Worm (Caenorhabditis elegans): ENCODE data around the gene T24F1.4.
A peak's percentile ranks its signal among the peaks of the same experiment; 100 is the strongest.

T24F1.4 gene

DNA sequence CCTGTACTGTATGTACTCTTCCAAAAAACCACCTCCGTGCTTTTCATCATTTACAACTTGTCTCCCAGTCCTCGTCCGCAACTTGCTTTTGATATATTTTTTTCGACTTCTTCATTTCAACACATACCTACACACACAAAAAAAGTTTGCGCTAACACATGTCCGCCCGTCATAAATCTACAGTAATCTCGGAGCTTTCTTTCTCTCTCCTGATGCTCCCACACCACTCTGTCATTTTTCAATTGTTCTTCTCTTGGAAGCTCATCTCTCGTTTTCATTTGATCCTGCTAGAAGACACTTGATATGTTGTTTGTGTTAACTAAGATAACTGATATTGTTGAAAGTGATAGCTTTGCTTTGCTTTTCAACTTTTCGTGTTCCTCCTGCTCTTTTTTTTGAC lies 32.9 kb downstream of the T24F1.4 start:
- peak; percentile 15 for TF ChIP-seq hlh-1 (tag; optimal IDR thresholded peaks at IDR 0.05)
- no peak for TF ChIP-seq unc-39 (tag; optimal IDR thresholded peaks at IDR 0.05)

DNA sequence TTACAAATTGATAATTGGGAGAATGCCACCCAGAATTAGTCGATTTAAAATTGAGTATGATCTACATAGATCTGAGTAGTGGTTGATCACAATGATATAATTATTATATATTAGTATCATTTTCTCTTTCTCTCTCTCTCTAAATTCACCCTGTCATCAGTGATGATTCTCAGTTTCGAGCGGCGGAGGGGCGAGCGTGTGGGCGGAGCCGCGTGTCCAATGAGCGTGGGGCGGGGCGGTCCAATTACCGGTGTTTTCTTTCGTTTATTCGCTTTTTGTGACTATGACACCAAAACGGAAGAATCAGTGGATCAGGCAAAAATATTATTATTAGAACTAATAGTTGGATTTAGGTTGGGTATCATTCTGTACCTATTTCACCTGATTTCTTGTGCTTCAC lies 34.1 kb downstream of the T24F1.4 start:
- peak; percentile 40 for TF ChIP-seq lsy-2 (tag; optimal IDR thresholded peaks at IDR 0.05)
- no peak for TF ChIP-seq sptf-1 (tag; optimal IDR thresholded peaks at IDR 0.05)

DNA sequence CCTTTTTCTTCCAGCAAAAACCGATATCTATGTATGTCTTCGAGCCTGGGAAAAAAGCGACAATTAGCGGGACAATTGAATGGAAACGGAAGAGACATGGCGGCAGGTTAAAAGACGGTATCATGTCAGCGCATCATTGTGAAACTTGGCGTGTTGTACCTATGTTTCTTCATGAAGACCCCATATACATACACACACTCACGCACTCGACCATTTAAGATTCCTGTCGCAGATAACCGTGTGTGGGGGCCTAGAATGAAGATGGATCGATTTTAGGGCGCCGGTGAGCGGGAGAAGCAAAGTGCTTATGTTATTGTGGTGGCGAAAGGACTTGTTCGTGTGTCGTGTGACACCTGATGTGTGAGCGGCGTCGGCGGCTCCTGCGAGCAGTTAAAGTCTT lies 37.2 kb downstream of the T24F1.4 start:
- TF ChIP-seq zip-8 (tag; optimal IDR thresholded peaks at IDR 0.05) (no peak), ham-2 (GFP tag; optimal IDR thresholded peaks at IDR 0.05) (peak; percentile 0), pha-4 (tag; optimal IDR thresholded peaks at IDR 0.05) (no peak), elt-1 (tag; optimal IDR thresholded peaks at IDR 0.05; ENCODE audit: borderline replicate concordance, insufficient read depth) (peak; percentile 67), nhr-12 (tag; optimal IDR thresholded peaks at IDR 0.05) (no peak), lsy-2 (tag; optimal IDR thresholded peaks at IDR 0.05) (no peak), blmp-1 (tag; optimal IDR thresholded peaks at IDR 0.05) (no peak)

DNA sequence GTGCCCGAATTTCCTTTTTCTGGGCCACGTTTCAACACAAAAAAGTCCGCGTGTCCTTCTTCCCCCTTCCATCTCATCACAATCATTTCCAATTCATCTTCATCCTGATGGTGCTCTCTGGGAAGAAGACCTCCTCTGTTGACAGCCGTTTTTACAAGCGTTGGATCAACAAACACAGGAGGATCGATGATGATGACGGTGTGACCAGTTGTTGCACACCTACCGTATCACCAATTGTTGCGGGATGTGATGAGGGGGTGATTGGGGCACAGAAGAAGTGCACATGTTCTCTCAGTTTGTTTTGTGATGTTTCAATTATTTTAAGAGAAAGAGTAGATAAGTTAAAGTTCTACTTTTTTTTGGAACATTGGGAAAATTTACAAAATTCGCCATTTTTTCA lies 38.6 kb downstream of the T24F1.4 start:
- peak; percentile 81 for TF ChIP-seq hlh-1 (tag; optimal IDR thresholded peaks at IDR 0.05)
- TF ChIP-seq ham-2 (GFP tag; optimal IDR thresholded peaks at IDR 0.05), result no peak

DNA sequence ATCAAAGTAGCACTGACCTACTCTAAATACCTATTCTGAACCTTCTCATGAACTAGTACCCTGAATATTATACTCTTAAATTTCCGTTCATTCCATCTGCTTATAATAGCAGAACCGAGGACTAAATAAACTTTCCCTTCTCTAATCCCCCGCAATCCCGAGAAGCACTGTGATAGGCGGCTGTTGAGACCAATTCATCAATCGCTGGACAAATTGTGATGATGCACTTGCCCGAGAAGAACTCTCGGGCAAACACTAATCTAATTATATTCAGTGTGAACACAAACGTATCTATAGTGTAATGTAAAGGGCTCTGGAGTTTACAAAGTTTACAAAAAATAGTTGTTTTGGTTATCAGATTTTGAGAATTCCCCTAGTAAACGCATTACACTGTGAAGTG lies 39.2 kb downstream of the T24F1.4 start:
- TF ChIP-seq nhr-76 (tag; optimal IDR thresholded peaks at IDR 0.05) (no peak), hlh-1 (tag; optimal IDR thresholded peaks at IDR 0.05) (peak; percentile 79), unc-62 (GFP tag; optimal IDR thresholded peaks at IDR 0.05) (peak; percentile 63), unc-120 (tag; optimal IDR thresholded peaks at IDR 0.05; ENCODE audit: poor library complexity, severe bottlenecking) (peak; percentile 24)

DNA sequence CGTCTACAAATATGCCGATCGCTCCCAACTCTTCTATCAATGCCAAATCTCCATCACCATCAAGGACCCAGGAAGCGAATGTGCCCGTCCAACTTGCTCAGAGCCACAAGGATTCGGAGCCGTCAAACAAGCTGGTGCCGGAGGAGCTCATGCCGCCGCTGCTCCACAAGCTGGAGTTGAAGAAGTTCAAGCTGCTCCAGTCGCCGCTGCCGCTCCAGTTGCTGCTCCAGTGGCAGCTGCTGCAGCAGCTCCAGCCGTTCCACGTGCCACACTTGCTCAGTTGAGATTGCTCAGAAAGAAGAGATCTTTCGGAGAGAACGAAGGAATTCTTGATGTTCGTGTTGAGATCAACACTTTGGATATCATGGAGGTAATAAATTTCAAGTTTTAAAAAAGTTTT lies 43.2 kb downstream of the T24F1.4 start:
- no peak for TF ChIP-seq elt-1 (tag; optimal IDR thresholded peaks at IDR 0.05; ENCODE audit: borderline replicate concordance, insufficient read depth)
- TF ChIP-seq sptf-1 (tag; optimal IDR thresholded peaks at IDR 0.05), result no peak
- TF ChIP-seq nhr-12 (tag; optimal IDR thresholded peaks at IDR 0.05), result no peak
- TF ChIP-seq ceh-43 (GFP tag; optimal IDR thresholded peaks at IDR 0.05), result no peak
- TF ChIP-seq blmp-1 (tag; optimal IDR thresholded peaks at IDR 0.05), result no peak
- TF ChIP-seq sem-2 (GFP tag; optimal IDR thresholded peaks at IDR 0.05), result no peak
- no peak for TF ChIP-seq tbx-8 (GFP tag; optimal IDR thresholded peaks at IDR 0.05)
- TF ChIP-seq bed-3 (GFP tag; optimal IDR thresholded peaks at IDR 0.05), result no peak
- no peak for TF ChIP-seq cnd-1 (tag; optimal IDR thresholded peaks at IDR 0.05)
- TF ChIP-seq lin-32 (GFP tag; optimal IDR thresholded peaks at IDR 0.05), result no peak
- no peak for TF ChIP-seq M03D4.4 (tag; optimal IDR thresholded peaks at IDR 0.05)
- TF ChIP-seq nhr-28 (tag; optimal IDR thresholded peaks at IDR 0.05), result no peak
- no peak for TF ChIP-seq unc-62 (GFP tag; optimal IDR thresholded peaks at IDR 0.05)
- no peak for TF ChIP-seq unc-39 (tag; optimal IDR thresholded peaks at IDR 0.05)
- TF ChIP-seq hlh-1 (tag; optimal IDR thresholded peaks at IDR 0.05), result no peak
- no peak for TF ChIP-seq ham-2 (GFP tag; optimal IDR thresholded peaks at IDR 0.05)
- TF ChIP-seq pha-4 (tag; optimal IDR thresholded peaks at IDR 0.05), result no peak

DNA sequence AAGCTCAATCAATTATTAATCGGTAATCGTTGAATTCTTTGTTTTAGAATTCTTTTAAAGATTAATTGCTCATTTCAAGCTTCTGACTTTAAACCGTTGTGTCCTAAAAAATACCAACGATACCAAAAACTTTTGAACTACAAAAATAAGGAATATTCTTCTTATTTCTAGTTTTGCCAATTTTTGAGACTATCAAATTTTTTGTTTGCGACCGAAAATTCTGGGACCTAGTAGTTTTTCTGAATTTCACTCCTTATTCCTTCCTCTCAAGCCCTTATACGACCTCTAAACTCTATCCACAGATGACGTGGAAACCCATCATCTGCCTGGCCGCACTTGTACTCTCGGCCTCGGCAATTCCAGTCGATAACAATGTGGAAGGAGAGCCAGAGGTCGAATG lies 45.2 kb downstream of the T24F1.4 start, which contains the start of gene cut-1:
Gene cut-1 (plus strand): TSS at position 301 of the 400 bp plus-strand sequence.
- TF ChIP-seq unc-62 (GFP tag; optimal IDR thresholded peaks at IDR 0.05) (no peak), ces-1 (GFP tag; optimal IDR thresholded peaks at IDR 0.05) (no peak), tbx-8 (GFP tag; optimal IDR thresholded peaks at IDR 0.05) (no peak), zip-8 (tag; optimal IDR thresholded peaks at IDR 0.05) (no peak), ceh-39 (tag; optimal IDR thresholded peaks at IDR 0.05) (no peak), nhr-12 (tag; optimal IDR thresholded peaks at IDR 0.05) (no peak), drap-1 (GFP tag; optimal IDR thresholded peaks at IDR 0.05) (no peak), elt-3 (tag; optimal IDR thresholded peaks at IDR 0.05) (no peak), mab-5 (tag; optimal IDR thresholded peaks at IDR 0.05) (no peak), sptf-1 (tag; optimal IDR thresholded peaks at IDR 0.05) (no peak), cnd-1 (tag; optimal IDR thresholded peaks at IDR 0.05) (no peak), elt-1 (tag; optimal IDR thresholded peaks at IDR 0.05; ENCODE audit: borderline replicate concordance, insufficient read depth) (no peak)

Data from whole organism, mixed stage, embryonic.